Worm (Caenorhabditis elegans) whole organism, late embryonic: ENCODE measurements around the gene H12D21.11.

Experiments used
- ahr-1 ChIP-seq: sonication (generic microtip); optimal IDR thresholded peaks from 2 replicates; lab custom pipeline; 2016; ENCODE audit warnings: missing genetic modification characterization, missing compliant biosample characterization
- ama-1 ChIP-seq: fragments of 150-350 bp; optimal IDR thresholded peaks from 2 replicates; lab custom pipeline; 2014
- ceh-14 ChIP-seq: sonication (generic microtip); optimal IDR thresholded peaks from 2 replicates; lab custom pipeline; 2016; ENCODE audit warnings: missing genotype, missing genetic modification characterization, missing compliant biosample characterization
- ceh-30 ChIP-seq: fragments of 150-350 bp; optimal IDR thresholded peaks from 2 replicates; lab custom pipeline; 2014; ENCODE audit warnings: missing biosample characterization, missing genetic modification characterization
- elt-2 ChIP-seq: sonication (generic microtip); optimal IDR thresholded peaks from 2 replicates; lab custom pipeline; 2016; ENCODE audit warnings: missing genetic modification reagents, missing genetic modification characterization, missing compliant biosample characterization
- ets-4 ChIP-seq: sonication (generic microtip); optimal IDR thresholded peaks from 2 replicates; lab custom pipeline; 2016; ENCODE audit warnings: missing genetic modification characterization, missing compliant biosample characterization
- gmeb-2 ChIP-seq: sonication (generic microtip); optimal IDR thresholded peaks from 2 replicates; lab custom pipeline; 2016; ENCODE audit warnings: missing genetic modification characterization, inconsistent platforms, missing compliant biosample characterization
- lin-11 ChIP-seq: fragments of 200-800 bp; sonication (Bioruptor generic); optimal IDR thresholded peaks from 2 replicates; lab custom pipeline; 2018; ENCODE audit warnings: mild to moderate bottlenecking, missing genetic modification characterization, missing compliant biosample characterization
- madf-2 ChIP-seq: sonication (generic microtip); optimal IDR thresholded peaks from 2 replicates; lab custom pipeline; 2017; ENCODE audit warnings: missing genetic modification characterization, missing compliant biosample characterization
- nhr-11 ChIP-seq: fragments of 150-350 bp; optimal IDR thresholded peaks from 2 replicates; lab custom pipeline; 2014; ENCODE audit warnings: missing biosample characterization, missing genetic modification characterization
- pax-1 ChIP-seq: fragments of 150-350 bp; optimal IDR thresholded peaks from 2 replicates; lab custom pipeline; 2014; ENCODE audit warnings: missing biosample characterization, missing genetic modification characterization
- rnt-1 ChIP-seq: sonication (generic microtip); optimal IDR thresholded peaks from 2 replicates; lab custom pipeline; 2016; ENCODE audit warnings: missing genetic modification characterization, missing compliant biosample characterization
- zip-5 ChIP-seq: sonication (generic microtip); optimal IDR thresholded peaks from 2 replicates; lab custom pipeline; 2016; ENCODE audit warnings: missing genetic modification characterization, missing compliant biosample characterization

ce11 chrV:14875371-14875770 lies 40.3 kb upstream of the H12D21.11 start, which contains the start of gene ZC412.5:
- TF ChIP-seq pax-1 (tag; lab: Kevin White, UChicago), result no peak
- TF ChIP-seq zip-5 (tag; lab: Kevin White, UChicago), result no peak
- no peak for TF ChIP-seq ets-4 (tag; lab: Kevin White, UChicago)
- no peak for TF ChIP-seq elt-2
- TF ChIP-seq madf-2, result no peak
- TF ChIP-seq nhr-11 (tag; lab: Kevin White, UChicago), result no peak
- TF ChIP-seq lin-11 (tag; lab: Kevin White, UChicago), result no peak
- TF ChIP-seq ama-1 (lab: Kevin White, UChicago), result no peak
- TF ChIP-seq rnt-1 (tag; lab: Kevin White, UChicago), result no peak
- TF ChIP-seq ahr-1 (tag; lab: Kevin White, UChicago), result no peak
- no peak for TF ChIP-seq ceh-14
- no peak for TF ChIP-seq ceh-30 (tag; lab: Kevin White, UChicago)
- TF ChIP-seq gmeb-2 (tag; lab: Kevin White, UChicago), result no peak
